Fruit fly (Drosophila melanogaster) whole organism, embryonic: ENCODE results near the gene CG31910.

ENCODE experiments used
- Ada2b ChIP-seq: fragments of 200-800 bp; sonication (Bioruptor generic); IDR thresholded peaks from 2 replicates; pipeline ENCODE4 v1.3.6; 2022; ENCODE audit warnings: missing biosample characterization, missing genetic modification characterization
- Atf-2 ChIP-seq: fragments of 200-800 bp; sonication (Bioruptor generic); optimal IDR thresholded peaks from 2 replicates; lab custom pipeline; 2016; ENCODE audit warnings: missing biosample characterization, missing genetic modification characterization
- CG10267 ChIP-seq: fragments of 200-800 bp; sonication (Bioruptor generic); optimal IDR thresholded peaks from 2 replicates; lab custom pipeline; 2018; ENCODE audit warnings: missing biosample characterization, mild to moderate bottlenecking, missing genetic modification characterization, moderate library complexity
- CG10565 ChIP-seq: fragments of 200-800 bp; sonication (Bioruptor generic); optimal IDR thresholded peaks from 3 replicates; lab custom pipeline; 2016; ENCODE audit warnings: missing biosample characterization, mild to moderate bottlenecking, missing genetic modification characterization
- CG11085 ChIP-seq: fragments of 200-800 bp; sonication (Bioruptor generic); IDR thresholded peaks from 2 replicates; pipeline ENCODE4 v1.3.6; 2022; ENCODE audit warnings: missing biosample characterization, missing genetic modification characterization
- CG11723 ChIP-seq: fragments of 200-800 bp; sonication (Bioruptor generic); optimal IDR thresholded peaks from 2 replicates; lab custom pipeline; 2017; ENCODE audit warnings: missing biosample characterization, mild to moderate bottlenecking, missing genetic modification characterization
- CG12071 ChIP-seq: fragments of 200-800 bp; sonication (Bioruptor generic); optimal IDR thresholded peaks from 3 replicates; lab custom pipeline; 2018; ENCODE audit warnings: missing biosample characterization, mild to moderate bottlenecking, missing genetic modification characterization
- CG12769 ChIP-seq: fragments of 200-800 bp; sonication (Bioruptor generic); optimal IDR thresholded peaks from 2 replicates; lab custom pipeline; 2019; ENCODE audit warnings: missing biosample characterization, mild to moderate bottlenecking, missing genetic modification characterization, moderate library complexity
- CG14710 ChIP-seq: fragments of 200-800 bp; sonication (Bioruptor generic); optimal IDR thresholded peaks from 3 replicates; lab custom pipeline; 2019; ENCODE audit warnings: missing biosample characterization, mild to moderate bottlenecking, missing genetic modification characterization, moderate library complexity
- CG15696 ChIP-seq: fragments of 200-800 bp; sonication (Bioruptor generic); optimal IDR thresholded peaks from 2 replicates; lab custom pipeline; 2019; ENCODE audit warnings: missing biosample characterization, mild to moderate bottlenecking, missing genetic modification characterization, moderate library complexity
- CG1647 ChIP-seq: fragments of 200-800 bp; sonication (Bioruptor generic); optimal IDR thresholded peaks from 3 replicates; lab custom pipeline; 2016; ENCODE audit warnings: missing biosample characterization, missing genetic modification characterization
- CG17568 ChIP-seq: fragments of 200-800 bp; sonication (Bioruptor generic); optimal IDR thresholded peaks from 2 replicates; lab custom pipeline; 2018; ENCODE audit warnings: missing biosample characterization, mild to moderate bottlenecking, missing genetic modification characterization, moderate library complexity
- CG17829 ChIP-seq: fragments of 200-800 bp; optimal IDR thresholded peaks from 2 replicates; lab custom pipeline; 2019; ENCODE audit warnings: missing biosample characterization, mild to moderate bottlenecking, missing genetic modification characterization, moderate library complexity
- CG4854 ChIP-seq: fragments of 200-800 bp; sonication (Bioruptor generic); optimal IDR thresholded peaks from 2 replicates; lab custom pipeline; 2016; ENCODE audit warnings: missing biosample characterization, missing genetic modification characterization, inconsistent platforms
- CG6272 ChIP-seq: fragments of 200-800 bp; sonication (Bioruptor generic); IDR thresholded peaks from 2 replicates; pipeline ENCODE4 v1.3.6; 2022; ENCODE audit warnings: missing biosample characterization, missing genetic modification characterization
- CG7556 ChIP-seq: fragments of 200-800 bp; sonication (Bioruptor generic); optimal IDR thresholded peaks from 2 replicates; lab custom pipeline; 2017; ENCODE audit warnings: missing biosample characterization, mild to moderate bottlenecking, missing genetic modification characterization
- CG8944 ChIP-seq: fragments of 200-800 bp; sonication (Bioruptor generic); optimal IDR thresholded peaks from 3 replicates; lab custom pipeline; 2016; ENCODE audit warnings: missing biosample characterization, missing genetic modification characterization
- CG9727 ChIP-seq: fragments of 200-800 bp; sonication (Bioruptor generic); optimal IDR thresholded peaks from 3 replicates; lab custom pipeline; 2017; ENCODE audit warnings: missing biosample characterization, mild to moderate bottlenecking, missing genetic modification characterization
- Dek ChIP-seq: fragments of 200-800 bp; sonication (Bioruptor generic); optimal IDR thresholded peaks from 3 replicates; lab custom pipeline; 2019; ENCODE audit warnings: missing biosample characterization, mild to moderate bottlenecking, missing genetic modification characterization, moderate library complexity
- Doc2 ChIP-seq: fragments of 200-800 bp; sonication (Bioruptor generic); IDR thresholded peaks from 2 replicates; pipeline ENCODE4 v1.3.6; 2022; ENCODE audit warnings: missing biosample characterization, missing genetic modification characterization
- E2f1 ChIP-seq: fragments of 200-800 bp; sonication (Bioruptor generic); IDR thresholded peaks from 2 replicates; pipeline ENCODE4 v1.3.6; 2022; ENCODE audit warnings: missing biosample characterization, missing genetic modification characterization
- HLH54F ChIP-seq: fragments of 200-800 bp; sonication (Bioruptor generic); optimal IDR thresholded peaks from 3 replicates; lab custom pipeline; 2016; ENCODE audit warnings: missing biosample characterization, missing genetic modification characterization
- Kr ChIP-seq: fragments of 200-800 bp; sonication (Bioruptor generic); optimal IDR thresholded peaks from 2 replicates; lab custom pipeline; 2017; ENCODE audit warnings: missing biosample characterization, mild to moderate bottlenecking, missing genetic modification characterization
- Lhr ChIP-seq: fragments of 200-800 bp; sonication (Bioruptor generic); optimal IDR thresholded peaks from 3 replicates; lab custom pipeline; 2017; ENCODE audit warnings: mild to moderate bottlenecking, missing biosample characterization, missing genetic modification reagents, missing genetic modification characterization
- Lim3 ChIP-seq: fragments of 200-800 bp; sonication (Bioruptor generic); IDR thresholded peaks from 2 replicates; pipeline ENCODE4 v1.3.6; 2022; ENCODE audit warnings: missing biosample characterization, missing genetic modification characterization
- Lpt ChIP-seq: fragments of >200 bp; optimal IDR thresholded peaks from 2 replicates; lab custom pipeline; 2018; ENCODE audit warnings: missing biosample characterization, missing genetic modification characterization
- Mad ChIP-seq: fragments of 200-800 bp; sonication (Bioruptor generic); optimal IDR thresholded peaks from 2 replicates; lab custom pipeline; 2016; ENCODE audit warnings: missing biosample characterization, missing genetic modification characterization
- Meics ChIP-seq: fragments of 200-800 bp; sonication (Bioruptor generic); optimal IDR thresholded peaks from 2 replicates; lab custom pipeline; 2017; ENCODE audit warnings: missing biosample characterization, mild to moderate bottlenecking, missing genetic modification characterization
- NFAT ChIP-seq: fragments of 200-800 bp; sonication (Bioruptor generic); IDR thresholded peaks from 2 replicates; pipeline ENCODE4 v1.3.6; 2022; ENCODE audit warnings: missing biosample characterization, missing genetic modification characterization
- NfI ChIP-seq: fragments of 200-800 bp; sonication (Bioruptor generic); optimal IDR thresholded peaks from 3 replicates; lab custom pipeline; 2018; ENCODE audit warnings: missing biosample characterization, mild to moderate bottlenecking, missing genetic modification characterization, moderate library complexity
- Trl ChIP-seq, 3 experiments: fragments of >200 bp in 2 of 3; fragments of 200-800 bp in 1 of 3; sonication (Bioruptor generic) in 1 of 3; optimal IDR thresholded peaks; 2 replicates in 1 of 3; 3 replicates in 2 of 3; lab custom pipeline; 2016 to 2017; ENCODE audit warnings: missing biosample characterization in 1 of 3, missing genetic modification characterization in 1 of 3
- bsh ChIP-seq, 2 experiments: fragments of 200-800 bp; sonication (Bioruptor generic); optimal IDR thresholded peaks; 2 replicates each; lab custom pipeline; 2017 to 2018; ENCODE audit warnings: mild to moderate bottlenecking in 2 of 2, missing biosample characterization in 2 of 2, missing genetic modification characterization in 2 of 2, moderate library complexity in 1 of 2
- btn ChIP-seq: fragments of 200-800 bp; sonication (Bioruptor generic); optimal IDR thresholded peaks from 2 replicates; lab custom pipeline; 2016; ENCODE audit warnings: missing biosample characterization, missing genetic modification characterization
- chif ChIP-seq, 2 experiments: fragments of 200-800 bp; sonication (Bioruptor generic); optimal IDR thresholded peaks; 3 replicates each; lab custom pipeline; 2016; ENCODE audit warnings: missing biosample characterization in 2 of 2, missing genetic modification characterization in 2 of 2
- fd3F ChIP-seq: fragments of 200-800 bp; sonication (Bioruptor generic); optimal IDR thresholded peaks from 2 replicates; lab custom pipeline; 2018; ENCODE audit warnings: missing biosample characterization, mild to moderate bottlenecking, missing genetic modification characterization, moderate library complexity
- fd96Cb ChIP-seq: fragments of 200-800 bp; sonication (Bioruptor generic); optimal IDR thresholded peaks from 2 replicates; lab custom pipeline; 2018; ENCODE audit warnings: missing biosample characterization, mild to moderate bottlenecking, missing genetic modification characterization, moderate library complexity
- gsb-n ChIP-seq: fragments of 200-800 bp; sonication (Bioruptor generic); optimal IDR thresholded peaks from 3 replicates; lab custom pipeline; 2018; ENCODE audit warnings: missing biosample characterization, mild to moderate bottlenecking, missing genetic modification characterization
- insv ChIP-seq, 2 experiments: fragments of 200-800 bp; sonication (Bioruptor generic); optimal IDR thresholded peaks; 3 replicates each; lab custom pipeline; 2016 to 2018; ENCODE audit warnings: missing biosample characterization in 2 of 2, missing genetic modification characterization in 2 of 2
- jumu ChIP-seq: fragments of 200-800 bp; sonication (Bioruptor generic); optimal IDR thresholded peaks from 3 replicates; lab custom pipeline; 2016; ENCODE audit warnings: missing biosample characterization, missing genetic modification characterization
- lola ChIP-seq, 3 experiments: fragments of >200 bp in 2 of 3; fragments of 200-800 bp in 1 of 3; sonication (Bioruptor generic) in 1 of 3; optimal IDR thresholded peaks; 2 replicates each; lab custom pipeline; 2017 to 2019; ENCODE audit warnings: missing biosample characterization in 3 of 3, missing genetic modification characterization in 3 of 3, mild to moderate bottlenecking in 1 of 3, moderate library complexity in 1 of 3
- maf-S ChIP-seq: fragments of 200-800 bp; sonication (Bioruptor generic); optimal IDR thresholded peaks from 2 replicates; lab custom pipeline; 2016; ENCODE audit warnings: missing biosample characterization, missing genetic modification characterization
- mirr ChIP-seq: fragments of 200-800 bp; sonication (Bioruptor generic); optimal IDR thresholded peaks from 3 replicates; lab custom pipeline; 2018; ENCODE audit warnings: missing biosample characterization, mild to moderate bottlenecking, missing genetic modification characterization
- peb ChIP-seq: fragments of 200-800 bp; sonication (Bioruptor generic); IDR thresholded peaks from 2 replicates; pipeline ENCODE4 v1.3.6; 2022; ENCODE audit warnings: missing biosample characterization, missing genetic modification characterization
- phol ChIP-seq: fragments of 200-800 bp; sonication (Bioruptor generic); optimal IDR thresholded peaks from 3 replicates; lab custom pipeline; 2018; ENCODE audit warnings: missing biosample characterization, mild to moderate bottlenecking, missing genetic modification characterization, moderate library complexity
- rib ChIP-seq: fragments of 200-800 bp; sonication (Bioruptor generic); IDR thresholded peaks from 2 replicates; pipeline ENCODE4 v1.3.6; 2022; ENCODE audit warnings: missing biosample characterization, missing genetic modification characterization
- sim ChIP-seq: fragments of 200-800 bp; sonication (Bioruptor generic); IDR thresholded peaks from 2 replicates; pipeline ENCODE4 v1.3.6; 2022; ENCODE audit warnings: missing biosample characterization, missing genetic modification characterization
- sqz ChIP-seq: fragments of 200-800 bp; sonication (Bioruptor generic); optimal IDR thresholded peaks from 3 replicates; lab custom pipeline; 2018; ENCODE audit warnings: missing biosample characterization, mild to moderate bottlenecking, missing genetic modification characterization
- sr ChIP-seq: fragments of 200-800 bp; sonication (Bioruptor generic); IDR thresholded peaks from 3 replicates; pipeline ENCODE4 v1.3.6; 2022; ENCODE audit warnings: missing biosample characterization, missing genetic modification characterization
- tx ChIP-seq: fragments of 200-800 bp; sonication (Bioruptor generic); optimal IDR thresholded peaks from 2 replicates; lab custom pipeline; 2016; ENCODE audit warnings: missing biosample characterization, missing genetic modification characterization
- vfl ChIP-seq: fragments of 200-800 bp; sonication (Bioruptor generic); optimal IDR thresholded peaks from 2 replicates; lab custom pipeline; 2016; ENCODE audit warnings: missing biosample characterization, missing genetic modification characterization
- wdn ChIP-seq: fragments of 200-800 bp; sonication (Bioruptor generic); IDR thresholded peaks from 2 replicates; pipeline ENCODE4 v1.3.6; 2022; ENCODE audit warnings: missing biosample characterization, missing genetic modification characterization

The CG31910 gene

dm6 chr2L:6787973-6788368 lies 42.5 kb upstream of the CG31910 start (continued):
- TF ChIP-seq CG12071 (GFP tag; lab: Kevin White, UChicago) (peak; percentile 32), Lhr (GFP tag; lab: Kevin White, UChicago) (no peak), peb (no peak), CG9727 (GFP tag; lab: Kevin White, UChicago) (peak; percentile 19), CG10267 (tag; lab: Kevin White, UChicago) (peak; percentile 31), CG12769 (no peak), CG4854 (GFP tag; lab: Kevin White, UChicago) (peak; percentile 63), fd3F (GFP tag; lab: Kevin White, UChicago) (peak; percentile 36), lola (GFP tag; optimal IDR thresholded peaks at IDR 0.05; lab: Kevin White, UChicago) (peak in 1 of 3 experiments; percentile 42), sim (GFP tag; lab: Robert Waterston, UW) (peak; percentile 11; the same call in 1 of the 2 replicates), CG8944 (no peak), maf-S (GFP tag; lab: Kevin White, UChicago) (peak; percentile 40), Mad (GFP tag; lab: Kevin White, UChicago) (peak; percentile 12), Ada2b (GFP tag; lab: Robert Waterston, UW) (peak; percentile 51; the same call in 1 of the 2 replicates), rib (GFP tag; lab: Robert Waterston, UW) (no peak), NfI (GFP tag; lab: Kevin White, UChicago) (peak; percentile 52), vfl (GFP tag; lab: Kevin White, UChicago) (no peak), gsb-n (tag; lab: Kevin White, UChicago) (peak; percentile 42), CG11085 (GFP tag; lab: Robert Waterston, UW) (no peak), CG15696 (tag; lab: Kevin White, UChicago) (no peak), Dek (tag; lab: Kevin White, UChicago) (peak; percentile 25), Kr (no peak), jumu (GFP tag; lab: Kevin White, UChicago) (no peak), E2f1 (peak; percentile 56), Trl (optimal IDR thresholded peaks at IDR 0.05; lab: Kevin White, UChicago) (no peak), Trl (GFP tag; optimal IDR thresholded peaks at IDR 0.05; lab: Kevin White, UChicago) (peak; percentile 42), Lpt (GFP tag; lab: Kevin White, UChicago) (no peak), mirr (GFP tag; lab: Kevin White, UChicago) (no peak), NFAT (GFP tag; lab: Robert Waterston, UW) (no peak), wdn (GFP tag; lab: Robert Waterston, UW) (no peak), HLH54F (GFP tag; lab: Kevin White, UChicago) (peak; percentile 15), CG11723 (GFP tag; lab: Kevin White, UChicago) (no peak), Meics (GFP tag; lab: Kevin White, UChicago) (peak; percentile 35), Atf-2 (GFP tag; lab: Kevin White, UChicago) (peak; percentile 55), btn (peak; percentile 31), Doc2 (GFP tag; lab: Robert Waterston, UW) (no peak), chif (GFP tag; optimal IDR thresholded peaks at IDR 0.05; lab: Kevin White, UChicago) (peak; percentile 46 to 81), CG1647 (GFP tag; lab: Kevin White, UChicago) (peak; percentile 38), fd96Cb (tag; lab: Kevin White, UChicago) (peak; percentile 76), CG10565 (no peak), bsh (GFP tag; optimal IDR thresholded peaks at IDR 0.05; lab: Kevin White, UChicago) (peak in 1 of 2 experiments; percentile 88), sr (no peak), sqz (GFP tag; lab: Kevin White, UChicago) (no peak), CG7556 (GFP tag; lab: Kevin White, UChicago) (peak; percentile 61), insv (GFP tag; optimal IDR thresholded peaks at IDR 0.05; lab: Kevin White, UChicago) (no peak), phol (tag; lab: Kevin White, UChicago) (peak; percentile 79), tx (GFP tag; lab: Kevin White, UChicago) (peak; percentile 53), CG6272 (GFP tag; lab: Robert Waterston, UW) (peak; percentile 37; the same call in 1 of the 2 replicates), CG17568 (GFP tag; lab: Kevin White, UChicago) (peak; percentile 39), CG14710 (tag; lab: Kevin White, UChicago) (peak; percentile 38), CG17829 (peak; percentile 45), Lim3 (no peak)
